Fruit fly (Drosophila melanogaster) whole organism, embryonic: ENCODE data around the gene yellow-e.

Source experiments
- Atf6 ChIP-seq: fragments of 200-800 bp; sonication (Bioruptor generic); IDR thresholded peaks from 2 replicates; pipeline ENCODE4 v1.3.6; 2022; ENCODE audit warnings: missing biosample characterization, missing genetic modification characterization
- Bdp1 ChIP-seq: fragments of 200-800 bp; sonication (Bioruptor generic); optimal IDR thresholded peaks from 3 replicates; lab custom pipeline; 2016; ENCODE audit warnings: missing biosample characterization, missing genetic modification characterization
- CG10462 ChIP-seq: fragments of 200-800 bp; sonication (Bioruptor generic); optimal IDR thresholded peaks from 2 replicates; lab custom pipeline; 2016; ENCODE audit warnings: missing biosample characterization, missing genetic modification characterization
- CG11247 ChIP-seq: fragments of 200-800 bp; sonication (Bioruptor generic); IDR thresholded peaks from 2 replicates; pipeline ENCODE4 v1.3.6; 2022; ENCODE audit warnings: missing biosample characterization, missing genetic modification characterization
- CG11398 ChIP-seq: fragments of 200-800 bp; sonication (Bioruptor generic); optimal IDR thresholded peaks from 2 replicates; lab custom pipeline; 2016; ENCODE audit warnings: missing biosample characterization, missing genetic modification characterization
- CG11560 ChIP-seq: fragments of 200-800 bp; sonication (Bioruptor generic); IDR thresholded peaks from 3 replicates; pipeline ENCODE4 v1.3.6; 2022; ENCODE audit warnings: missing biosample characterization, missing genetic modification characterization
- CG12104 ChIP-seq: fragments of 200-800 bp; sonication (Bioruptor generic); optimal IDR thresholded peaks from 3 replicates; lab custom pipeline; 2016; ENCODE audit warnings: missing biosample characterization, missing genetic modification characterization
- CG12744 ChIP-seq: fragments of 200-800 bp; sonication (Bioruptor generic); optimal IDR thresholded peaks from 2 replicates; lab custom pipeline; 2016; ENCODE audit warnings: missing biosample characterization, missing genetic modification characterization
- CG14050 ChIP-seq: fragments of 200-800 bp; sonication (Bioruptor generic); IDR thresholded peaks from 3 replicates; pipeline ENCODE4 v1.3.6; 2022; ENCODE audit warnings: missing biosample characterization, missing genetic modification characterization
- CG14667 ChIP-seq: fragments of 200-800 bp; sonication (Bioruptor generic); IDR thresholded peaks from 2 replicates; pipeline ENCODE4 v1.3.6; 2022; ENCODE audit warnings: missing biosample characterization, missing genetic modification characterization
- CG17612 ChIP-seq: fragments of 200-800 bp; sonication (Bioruptor generic); IDR thresholded peaks from 2 replicates; pipeline ENCODE4 v1.3.6; 2022; ENCODE audit warnings: missing biosample characterization, missing genetic modification characterization
- CG18764 ChIP-seq: fragments of 200-800 bp; sonication (Bioruptor generic); optimal IDR thresholded peaks from 3 replicates; lab custom pipeline; 2016; ENCODE audit warnings: missing biosample characterization, missing genetic modification characterization
- CG2889 ChIP-seq: fragments of 200-800 bp; sonication (Bioruptor generic); IDR thresholded peaks from 3 replicates; pipeline ENCODE4 v1.3.6; 2022; ENCODE audit warnings: missing biosample characterization, missing genetic modification characterization
- CG3065 ChIP-seq: fragments of 200-800 bp; sonication (Bioruptor generic); optimal IDR thresholded peaks from 2 replicates; lab custom pipeline; 2016; ENCODE audit warnings: missing biosample characterization, missing genetic modification characterization
- CG31224 ChIP-seq: fragments of 200-800 bp; sonication (Bioruptor generic); IDR thresholded peaks from 2 replicates; pipeline ENCODE4 v1.3.6; 2022; ENCODE audit warnings: missing biosample characterization, missing genetic modification characterization
- CG4328 ChIP-seq: fragments of 200-800 bp; sonication (Bioruptor generic); optimal IDR thresholded peaks from 3 replicates; lab custom pipeline; 2017; ENCODE audit warnings: missing biosample characterization, missing genetic modification reagents, missing genetic modification characterization
- CG4424 ChIP-seq: fragments of 200-800 bp; sonication (Bioruptor generic); optimal IDR thresholded peaks from 3 replicates; lab custom pipeline; 2016; ENCODE audit warnings: missing biosample characterization, missing genetic modification characterization
- CG4854 ChIP-seq: fragments of 200-800 bp; sonication (Bioruptor generic); optimal IDR thresholded peaks from 2 replicates; lab custom pipeline; 2016; ENCODE audit warnings: missing biosample characterization, missing genetic modification characterization, inconsistent platforms
- CG5245 ChIP-seq: fragments of 200-800 bp; sonication (Bioruptor generic); optimal IDR thresholded peaks from 3 replicates; lab custom pipeline; 2016; ENCODE audit warnings: missing biosample characterization, missing genetic modification characterization
- CG5953 ChIP-seq: fragments of 200-800 bp; sonication (Bioruptor generic); IDR thresholded peaks from 2 replicates; pipeline ENCODE4 v1.3.6; 2022; ENCODE audit warnings: missing biosample characterization, missing genetic modification characterization
- CG8924 ChIP-seq: fragments of 200-800 bp; optimal IDR thresholded peaks from 3 replicates; lab custom pipeline; 2019; ENCODE audit warnings: missing biosample characterization, mild to moderate bottlenecking, missing genetic modification characterization, moderate library complexity
- CG9817 ChIP-seq: fragments of 200-800 bp; sonication (Bioruptor generic); optimal IDR thresholded peaks from 2 replicates; lab custom pipeline; 2018; ENCODE audit warnings: missing biosample characterization, mild to moderate bottlenecking, missing genetic modification characterization, moderate library complexity
- D ChIP-seq, 2 experiments: fragments of 200-800 bp in 1 of 2; fragments of >200 bp in 1 of 2; sonication (Bioruptor generic) in 1 of 2; optimal IDR thresholded peaks; 2 replicates in 1 of 2; 3 replicates in 1 of 2; lab custom pipeline; 2017; ENCODE audit warnings: mild to moderate bottlenecking in 1 of 2, missing biosample characterization in 1 of 2, missing genetic modification characterization in 1 of 2, missing genetic modification reagents in 1 of 2
- Dip3 ChIP-seq: fragments of 200-800 bp; sonication (Bioruptor generic); optimal IDR thresholded peaks from 3 replicates; lab custom pipeline; 2016; ENCODE audit warnings: missing biosample characterization, missing genetic modification characterization
- GATAe ChIP-seq: fragments of 200-800 bp; sonication (Bioruptor generic); conservative IDR thresholded peaks from 2 replicates; pipeline ENCODE4 v1.3.6; 2022; ENCODE audit warnings: missing biosample characterization, missing genetic modification characterization
- Meics ChIP-seq: fragments of 200-800 bp; sonication (Bioruptor generic); optimal IDR thresholded peaks from 2 replicates; lab custom pipeline; 2017; ENCODE audit warnings: missing biosample characterization, mild to moderate bottlenecking, missing genetic modification characterization
- Opbp ChIP-seq: fragments of 200-800 bp; sonication (Bioruptor generic); IDR thresholded peaks from 3 replicates; pipeline ENCODE4 v1.3.6; 2022; ENCODE audit warnings: missing biosample characterization, missing genetic modification characterization; ENCODE audit not compliant: partially characterized antibody
- Ravus ChIP-seq: fragments of 200-800 bp; sonication (Bioruptor generic); IDR thresholded peaks from 2 replicates; pipeline ENCODE4 v1.3.6; 2022; ENCODE audit warnings: missing biosample characterization, missing genetic modification characterization
- al ChIP-seq: fragments of 200-800 bp; sonication (Bioruptor generic); IDR thresholded peaks from 2 replicates; pipeline ENCODE4 v1.3.6; 2022; ENCODE audit warnings: missing biosample characterization, missing genetic modification characterization
- bigmax ChIP-seq: fragments of 200-800 bp; sonication (Bioruptor generic); optimal IDR thresholded peaks from 2 replicates; lab custom pipeline; 2018; ENCODE audit warnings: missing biosample characterization, mild to moderate bottlenecking, missing genetic modification characterization
- bowl ChIP-seq: fragments of 200-800 bp; sonication (Bioruptor generic); IDR thresholded peaks from 2 replicates; pipeline ENCODE4 v1.3.6; 2022; ENCODE audit warnings: missing biosample characterization, missing genetic modification characterization
- br ChIP-seq: fragments of >200 bp; optimal IDR thresholded peaks from 2 replicates; lab custom pipeline; 2017
- caup ChIP-seq: fragments of 200-800 bp; sonication (Bioruptor generic); optimal IDR thresholded peaks from 3 replicates; lab custom pipeline; 2017; ENCODE audit warnings: missing biosample characterization, mild to moderate bottlenecking, missing genetic modification characterization, moderate library complexity; ENCODE audit not compliant: severe bottlenecking
- dm ChIP-seq: fragments of 200-800 bp; sonication (Bioruptor generic); optimal IDR thresholded peaks from 3 replicates; lab custom pipeline; 2016; ENCODE audit warnings: missing biosample characterization, missing genetic modification characterization
- dmrt99B ChIP-seq: fragments of 200-800 bp; sonication (Bioruptor generic); optimal IDR thresholded peaks from 2 replicates; lab custom pipeline; 2018; ENCODE audit warnings: missing biosample characterization, mild to moderate bottlenecking, missing genetic modification characterization, moderate library complexity
- dysf ChIP-seq: fragments of 200-800 bp; sonication (Bioruptor generic); IDR thresholded peaks from 3 replicates; pipeline ENCODE4 v1.3.6; 2022; ENCODE audit warnings: missing biosample characterization, missing genetic modification characterization
- ems ChIP-seq: fragments of 200-800 bp; sonication (Bioruptor generic); optimal IDR thresholded peaks from 3 replicates; lab custom pipeline; 2016; ENCODE audit warnings: missing biosample characterization, missing genetic modification characterization
- gro ChIP-seq: fragments of 200-800 bp; sonication (Bioruptor generic); optimal IDR thresholded peaks from 2 replicates; lab custom pipeline; 2016; ENCODE audit warnings: missing biosample characterization, missing genetic modification characterization
- ind ChIP-seq: fragments of 200-800 bp; sonication (Bioruptor generic); optimal IDR thresholded peaks from 3 replicates; lab custom pipeline; 2016; ENCODE audit warnings: missing biosample characterization, missing genetic modification characterization
- inv ChIP-seq: fragments of 200-800 bp; sonication (Bioruptor generic); IDR thresholded peaks from 2 replicates; pipeline ENCODE4 v1.3.6; 2022; ENCODE audit warnings: missing biosample characterization, missing genetic modification characterization; ENCODE audit not compliant: partially characterized antibody
- peb ChIP-seq: fragments of 200-800 bp; sonication (Bioruptor generic); IDR thresholded peaks from 2 replicates; pipeline ENCODE4 v1.3.6; 2022; ENCODE audit warnings: missing biosample characterization, missing genetic modification characterization
- pita ChIP-seq: fragments of 200-800 bp; sonication (Bioruptor generic); optimal IDR thresholded peaks from 2 replicates; lab custom pipeline; 2017; ENCODE audit warnings: missing biosample characterization, mild to moderate bottlenecking, missing genetic modification characterization
- psq ChIP-seq: fragments of 200-800 bp; sonication (Bioruptor generic); optimal IDR thresholded peaks from 2 replicates; lab custom pipeline; 2017; ENCODE audit warnings: missing biosample characterization, missing genetic modification characterization
- sisA ChIP-seq: fragments of 200-800 bp; sonication (Bioruptor generic); IDR thresholded peaks from 2 replicates; pipeline ENCODE4 v1.3.6; 2022; ENCODE audit warnings: missing biosample characterization, missing genetic modification characterization
- slbo ChIP-seq: fragments of 200-800 bp; sonication (Bioruptor generic); IDR thresholded peaks from 2 replicates; pipeline ENCODE4 v1.3.6; 2022; ENCODE audit warnings: missing biosample characterization, missing genetic modification characterization
- tll ChIP-seq, 2 experiments: fragments of 200-800 bp in 1 of 2; fragments of >200 bp in 1 of 2; sonication (Bioruptor generic) in 1 of 2; optimal IDR thresholded peaks; 2 replicates each; lab custom pipeline; 2017 to 2019; ENCODE audit warnings: missing biosample characterization in 2 of 2, missing genetic modification characterization in 2 of 2, mild to moderate bottlenecking in 1 of 2, moderate library complexity in 1 of 2
- ttk ChIP-seq: fragments of 200-800 bp; sonication (Bioruptor generic); IDR thresholded peaks from 2 replicates; pipeline ENCODE4 v2.1.2; 2022; ENCODE audit warnings: missing biosample characterization, missing genetic modification characterization
- twi ChIP-seq: fragments of 200-800 bp; optimal IDR thresholded peaks from 2 replicates; lab custom pipeline; 2019; ENCODE audit warnings: missing biosample characterization, mild to moderate bottlenecking, missing genetic modification characterization, moderate library complexity
- vfl ChIP-seq: fragments of 200-800 bp; sonication (Bioruptor generic); optimal IDR thresholded peaks from 2 replicates; lab custom pipeline; 2016; ENCODE audit warnings: missing biosample characterization, missing genetic modification characterization
- z ChIP-seq: fragments of 200-800 bp; sonication (Bioruptor generic); IDR thresholded peaks from 3 replicates; pipeline ENCODE4 v1.3.6; 2022; ENCODE audit warnings: missing biosample characterization, missing genetic modification characterization

The yellow-e gene

DNA sequence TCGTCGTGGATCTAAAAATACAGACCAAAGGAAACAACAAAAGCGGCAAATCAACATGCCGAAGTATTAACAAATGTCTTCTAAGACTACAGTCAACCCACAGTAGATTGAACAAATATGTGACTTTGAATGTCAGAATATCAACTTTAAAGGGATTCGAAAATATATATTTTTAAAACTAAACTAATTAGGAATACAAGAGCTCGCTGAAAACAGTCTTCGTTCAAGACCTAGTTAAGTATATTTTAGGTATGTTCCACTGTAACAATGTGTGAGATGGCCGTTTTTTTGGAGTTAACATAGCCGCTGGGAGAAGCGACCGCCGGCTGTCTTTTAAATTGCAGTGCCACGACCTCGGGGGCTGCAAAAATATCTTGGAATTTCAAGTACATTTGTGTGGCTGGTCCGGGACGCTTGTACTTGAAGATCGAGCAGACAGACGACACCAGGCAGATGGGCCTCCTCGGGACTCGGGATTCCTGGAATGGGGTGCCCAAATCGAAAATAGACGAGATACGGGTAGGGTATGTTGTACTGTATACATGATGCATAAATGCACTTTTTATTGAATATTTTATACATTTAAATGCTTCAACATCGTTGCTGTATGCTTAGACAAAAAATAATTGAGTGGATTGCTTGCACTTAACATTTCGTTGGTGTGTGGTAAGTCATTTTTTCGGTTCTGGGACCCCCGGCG is 13.4 kb upstream of the yellow-e start (continued):
- TF ChIP-seq CG4328 (no peak), CG9817 (tag; lab: Kevin White, UChicago) (peak; percentile 57), slbo (GFP tag; lab: Robert Waterston, UW) (peak; percentile 71), Dip3 (GFP tag; lab: Kevin White, UChicago) (peak; percentile 30), CG5245 (GFP tag; lab: Kevin White, UChicago) (peak; percentile 61), CG17612 (0 out of 2 replicates have a peak, but pooled peaks have one; percentile 16), CG14050 (GFP tag; lab: Robert Waterston, UW) (peak; percentile 47; the same call in 2 of the 3 replicates), ttk (peak; percentile 69), bigmax (GFP tag; lab: Kevin White, UChicago) (no peak), caup (GFP tag; lab: Kevin White, UChicago) (peak; percentile 6), CG5953 (peak; percentile 58; the same call in 1 of the 2 replicates), Opbp (GFP tag; lab: Robert Waterston, UW) (no peak), br (no peak), D (optimal IDR thresholded peaks at IDR 0.05; lab: Kevin White, UChicago) (no peak), D (GFP tag; optimal IDR thresholded peaks at IDR 0.05; lab: Kevin White, UChicago) (peak; percentile 75), gro (GFP tag; lab: Kevin White, UChicago) (no peak), GATAe (no peak), CG18764 (peak; percentile 25), psq (GFP tag; lab: Kevin White, UChicago) (no peak), CG12744 (peak; percentile 26), CG14667 (GFP tag; lab: Robert Waterston, UW) (no peak; the same call in 1 of the 2 replicates), dm (no peak), CG31224 (GFP tag; lab: Robert Waterston, UW) (no peak), CG3065 (GFP tag; lab: Kevin White, UChicago) (no peak), CG4854 (GFP tag; lab: Kevin White, UChicago) (peak; percentile 13), dysf (peak; percentile 71), sisA (GFP tag; lab: Robert Waterston, UW) (peak; percentile 78), CG11560 (tag; lab: Robert Waterston, UW) (no peak), CG2889 (no peak), dmrt99B (tag; lab: Kevin White, UChicago) (peak; percentile 80), al (no peak), CG11247 (peak; percentile 48; the same call in 1 of the 2 replicates), peb (GFP tag; lab: Robert Waterston, UW) (no peak), CG8924 (tag; lab: Kevin White, UChicago) (peak; percentile 76), Meics (GFP tag; lab: Kevin White, UChicago) (peak; percentile 56), CG12104 (GFP tag; lab: Kevin White, UChicago) (peak; percentile 27), CG11398 (GFP tag; lab: Kevin White, UChicago) (peak; percentile 44), z (no peak), Bdp1 (GFP tag; lab: Kevin White, UChicago) (peak; percentile 26), ems (GFP tag; lab: Kevin White, UChicago) (peak; percentile 34), CG10462 (GFP tag; lab: Kevin White, UChicago) (peak; percentile 6), CG4424 (GFP tag; lab: Kevin White, UChicago) (peak; percentile 68), Ravus (GFP tag; lab: Robert Waterston, UW) (no peak), twi (tag; lab: Kevin White, UChicago) (peak; percentile 90), bowl (GFP tag; lab: Robert Waterston, UW) (no peak), tll (GFP tag; optimal IDR thresholded peaks at IDR 0.05; lab: Kevin White, UChicago) (no peak), inv (GFP tag; lab: Robert Waterston, UW) (no peak), vfl (GFP tag; lab: Kevin White, UChicago) (no peak), Atf6 (GFP tag; lab: Robert Waterston, UW) (peak; percentile 32; the same call in 1 of the 2 replicates), ind (GFP tag; lab: Kevin White, UChicago) (peak; percentile 71), pita (GFP tag; lab: Kevin White, UChicago) (no peak)
